Worm (Caenorhabditis elegans): ENCODE results near the gene twk-2.

DNA sequence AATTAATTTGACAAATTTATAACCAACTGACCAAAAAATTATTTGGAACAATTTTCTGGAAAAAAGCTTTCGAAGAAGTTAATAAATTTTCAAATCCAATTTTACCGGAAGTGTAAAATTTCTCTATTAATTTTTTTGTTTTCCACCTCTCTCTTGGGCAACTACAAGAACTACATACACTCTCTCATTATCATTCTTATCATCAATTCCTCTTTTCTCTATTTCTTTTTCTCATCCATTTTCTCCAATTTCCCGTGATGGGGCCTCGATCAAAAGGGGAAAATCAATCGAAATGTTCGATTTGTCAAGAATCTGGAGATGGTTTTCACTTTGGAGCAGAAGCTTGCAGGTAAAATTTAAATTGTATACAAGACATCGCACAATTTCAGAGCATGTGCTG, 19.8 kb downstream of the twk-2 start, which contains the start of gene nhr-109:
- TF ChIP-seq T22C8.4 (GFP tag; IDR thresholded peaks at IDR 0.05) (no peak), med-1 (GFP tag; optimal IDR thresholded peaks at IDR 0.05; ENCODE audit: insufficient read depth) (no peak), flt-1 (GFP tag; IDR thresholded peaks at IDR 0.05) (no peak), tab-1 (GFP tag; IDR thresholded peaks at IDR 0.05) (no peak)

All from whole organism, midembryonic.